Worm (Caenorhabditis elegans): ENCODE measurements around the gene Y9C12A.1.

DNA sequence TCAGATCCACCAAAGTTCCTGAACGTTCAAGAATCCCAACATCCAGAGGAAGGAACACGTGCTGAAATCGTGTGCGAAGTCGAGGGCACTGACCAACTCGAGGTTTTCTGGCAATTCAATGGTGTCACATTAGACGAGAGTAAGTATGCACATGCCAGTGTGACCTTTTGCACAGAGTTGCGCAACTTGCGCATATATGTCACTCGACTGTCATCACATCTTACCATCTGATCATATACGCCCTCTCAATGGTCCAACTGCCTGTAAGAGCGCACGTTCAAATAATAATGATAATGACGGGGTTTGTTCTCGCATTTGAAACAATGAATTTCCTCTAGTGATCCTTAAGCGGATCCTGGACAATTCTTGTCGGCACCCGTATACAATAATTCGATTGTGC is 13.7 kb upstream of the Y9C12A.1 start:
- TF ChIP-seq ceh-36 (tag; optimal IDR thresholded peaks at IDR 0.05) (no peak), hmbx-1 (tag; optimal IDR thresholded peaks at IDR 0.05) (no peak), sea-1 (GFP tag; conservative IDR thresholded peaks at IDR 0.05) (no peak), aly-1 (tag; optimal IDR thresholded peaks at IDR 0.05) (no peak)
